Worm (Caenorhabditis elegans) whole organism, L4 larva: ENCODE measurements around the gene twk-36.

Source experiments
- F26F4.8 ChIP-seq: fragments of 200-800 bp; sonication (Bioruptor generic); conservative IDR thresholded peaks from 2 replicates; pipeline ENCODE4 v1.3.6; 2022; ENCODE audit warnings: missing genetic modification characterization, missing compliant biosample characterization
- F44E2.7 ChIP-seq: fragments of 200-800 bp; sonication (Bioruptor generic); IDR thresholded peaks from 2 replicates; pipeline ENCODE4 v2.1.2; 2022; ENCODE audit warnings: missing genetic modification characterization, missing compliant biosample characterization
- T26A8.4 ChIP-seq: fragments of 200-800 bp; sonication (Bioruptor generic); IDR thresholded peaks from 2 replicates; pipeline ENCODE4 v1.3.6; 2022; ENCODE audit warnings: missing genetic modification characterization, missing compliant biosample characterization
- Y105C5A.15 ChIP-seq: fragments of 200-800 bp; sonication (Bioruptor generic); IDR thresholded peaks from 2 replicates; pipeline ENCODE4 v1.3.6; 2022; ENCODE audit warnings: missing genetic modification characterization, missing compliant biosample characterization
- ZK337.2 ChIP-seq: fragments of 200-800 bp; sonication (Bioruptor generic); IDR thresholded peaks from 2 replicates; pipeline ENCODE4 v1.3.6; 2022; ENCODE audit warnings: missing genetic modification reagents, missing genetic modification characterization, missing compliant biosample characterization
- ZK546.5 ChIP-seq, 2 experiments: sonication (generic microtip); optimal IDR thresholded peaks; 2 replicates each; lab custom pipeline; 2017; ENCODE audit warnings: missing biosample characterization in 2 of 2, missing genetic modification characterization in 2 of 2
- aha-1 ChIP-seq: fragments of 150-350 bp; peaks from one replicate; lab custom pipeline; 2014; ENCODE audit warnings: missing biosample characterization, missing genetic modification characterization
- arid-1 ChIP-seq: fragments of 200-800 bp; sonication (Bioruptor generic); conservative IDR thresholded peaks from 2 replicates; pipeline ENCODE4 v1.3.6; 2022; ENCODE audit warnings: missing genetic modification reagents, missing genetic modification characterization, missing compliant biosample characterization
- ceh-32 ChIP-seq: sonication (generic microtip); optimal IDR thresholded peaks from 2 replicates; lab custom pipeline; 2016; ENCODE audit warnings: mild to moderate bottlenecking, missing genetic modification characterization, missing compliant biosample characterization; ENCODE audit not compliant: poor library complexity
- ces-1 ChIP-seq: fragments of 150-350 bp; sonication (generic microtip); optimal IDR thresholded peaks from 4 replicates; lab custom pipeline; 2014; ENCODE audit warnings: missing biosample characterization, missing genetic modification reagents, missing genetic modification characterization
- cey-2 ChIP-seq: sonication (generic microtip); optimal IDR thresholded peaks from 3 replicates; lab custom pipeline; 2017; ENCODE audit warnings: missing genetic modification characterization, mild to moderate bottlenecking, missing compliant biosample characterization, antibody characterized with exemption, borderline replicate concordance; ENCODE audit not compliant: insufficient read depth
- ctbp-1 ChIP-seq: fragments of 200-800 bp; sonication (Bioruptor generic); IDR thresholded peaks from 2 replicates; pipeline ENCODE4 v1.3.6; 2022; ENCODE audit warnings: missing genetic modification reagents, missing genetic modification characterization, missing compliant biosample characterization
- daf-16 ChIP-seq, 3 experiments: sonication (generic microtip); optimal IDR thresholded peaks; 2 replicates each; lab custom pipeline; 2016 to 2017; ENCODE audit warnings: missing genetic modification characterization in 3 of 3, missing genetic modification reagents in 3 of 3, mild to moderate bottlenecking in 2 of 3, missing compliant biosample characterization in 2 of 3, missing biosample characterization in 1 of 3, moderate library complexity in 1 of 3
- dmd-6 ChIP-seq: fragments of 200-800 bp; sonication (Bioruptor generic); IDR thresholded peaks from 2 replicates; pipeline ENCODE4 v1.3.6; 2022; ENCODE audit warnings: missing genetic modification reagents, missing genetic modification characterization, missing compliant biosample characterization
- egl-27 ChIP-seq: sonication (generic microtip); optimal IDR thresholded peaks from 3 replicates; lab custom pipeline; 2017; ENCODE audit warnings: missing biosample characterization, missing genetic modification reagents, missing genetic modification characterization
- fkh-10 ChIP-seq: fragments of 150-350 bp; optimal IDR thresholded peaks from 2 replicates; lab custom pipeline; 2014; ENCODE audit warnings: missing biosample characterization, missing genetic modification reagents, missing genetic modification characterization
- fos-1 ChIP-seq: fragments of 150-350 bp; optimal IDR thresholded peaks from 2 replicates; lab custom pipeline; 2014; ENCODE audit warnings: missing biosample characterization, missing genetic modification characterization
- hlh-11 ChIP-seq: fragments of 200-800 bp; sonication (Bioruptor generic); optimal IDR thresholded peaks from 2 replicates; lab custom pipeline; 2018; ENCODE audit warnings: mild to moderate bottlenecking, missing genetic modification characterization, missing compliant biosample characterization
- lim-7 ChIP-seq: fragments of 200-800 bp; sonication (Bioruptor generic); IDR thresholded peaks from 2 replicates; pipeline ENCODE4 v1.3.6; 2022; ENCODE audit warnings: missing genetic modification characterization, missing compliant biosample characterization
- lin-1 ChIP-seq: fragments of 200-800 bp; sonication (Bioruptor generic); IDR thresholded peaks from 2 replicates; pipeline ENCODE4 v1.3.6; 2022; ENCODE audit warnings: missing genetic modification reagents, missing genetic modification characterization, missing compliant biosample characterization
- lin-13 ChIP-seq: fragments of 150-350 bp; optimal IDR thresholded peaks from 2 replicates; lab custom pipeline; 2014; ENCODE audit warnings: missing biosample characterization, missing genetic modification reagents, missing genetic modification characterization
- mdl-1 ChIP-seq, 2 experiments: fragments of 150-350 bp in 1 of 2; sonication (generic microtip) in 1 of 2; optimal IDR thresholded peaks; 2 replicates each; lab custom pipeline; 2014 to 2017; ENCODE audit warnings: missing biosample characterization in 2 of 2, missing genetic modification characterization in 2 of 2
- mep-1 ChIP-seq: fragments of 150-350 bp; sonication (generic microtip); optimal IDR thresholded peaks from 3 replicates; lab custom pipeline; 2014; ENCODE audit warnings: missing biosample characterization, missing genetic modification characterization
- mes-2 ChIP-seq: sonication (generic microtip); optimal IDR thresholded peaks from 2 replicates; lab custom pipeline; 2016; ENCODE audit warnings: missing genotype, mild to moderate bottlenecking, missing genetic modification characterization, missing compliant biosample characterization; ENCODE audit not compliant: poor library complexity, severe bottlenecking
- mxl-2 ChIP-seq: fragments of 200-800 bp; sonication (Bioruptor generic); conservative IDR thresholded peaks from 2 replicates; pipeline ENCODE4 v1.3.6; 2022; ENCODE audit warnings: missing genetic modification reagents, missing genetic modification characterization, missing compliant biosample characterization
- nhr-25 ChIP-seq: sonication (generic microtip); optimal IDR thresholded peaks from 2 replicates; lab custom pipeline; 2017; ENCODE audit warnings: missing genetic modification characterization, mild to moderate bottlenecking, missing compliant biosample characterization, antibody characterized with exemption, moderate library complexity, borderline replicate concordance; ENCODE audit not compliant: insufficient read depth
- nhr-28 ChIP-seq: fragments of 150-350 bp; optimal IDR thresholded peaks from 2 replicates; lab custom pipeline; 2014; ENCODE audit warnings: missing biosample characterization, missing genetic modification characterization
- nhr-48 ChIP-seq: sonication (generic microtip); optimal IDR thresholded peaks from 2 replicates; lab custom pipeline; 2016; ENCODE audit warnings: mild to moderate bottlenecking, missing genetic modification characterization, missing compliant biosample characterization
- nhr-76 ChIP-seq: fragments of 150-350 bp; optimal IDR thresholded peaks from 2 replicates; lab custom pipeline; 2014; ENCODE audit warnings: missing biosample characterization, missing genetic modification characterization
- nhr-77 ChIP-seq: fragments of 150-350 bp; optimal IDR thresholded peaks from 2 replicates; lab custom pipeline; 2014; ENCODE audit warnings: missing biosample characterization, missing genetic modification characterization
- php-3 ChIP-seq: fragments of 200-800 bp; sonication (Bioruptor generic); IDR thresholded peaks from 2 replicates; pipeline ENCODE4 v1.3.6; 2022; ENCODE audit warnings: missing genetic modification reagents, missing genetic modification characterization, missing compliant biosample characterization
- pqm-1 ChIP-seq: sonication (generic microtip); optimal IDR thresholded peaks from 2 replicates; lab custom pipeline; 2017; ENCODE audit warnings: missing biosample characterization, missing genetic modification characterization
- rbr-2 ChIP-seq: sonication (generic microtip); optimal IDR thresholded peaks from 2 replicates; lab custom pipeline; 2016; ENCODE audit warnings: missing genotype, missing genetic modification characterization, missing compliant biosample characterization
- saeg-2 ChIP-seq: fragments of 200-800 bp; sonication (Bioruptor generic); IDR thresholded peaks from 2 replicates; pipeline ENCODE4 v1.3.6; 2022; ENCODE audit warnings: missing genetic modification reagents, missing genetic modification characterization, missing compliant biosample characterization
- sdz-12 ChIP-seq: fragments of 200-800 bp; sonication (Bioruptor generic); optimal IDR thresholded peaks from 2 replicates; lab custom pipeline; 2018; ENCODE audit warnings: mild to moderate bottlenecking, missing genetic modification characterization, missing compliant biosample characterization
- set-16 ChIP-seq: fragments of 200-800 bp; sonication (Bioruptor generic); IDR thresholded peaks from 2 replicates; pipeline ENCODE4 v1.3.6; 2022; ENCODE audit warnings: missing genetic modification reagents, missing genetic modification characterization, missing compliant biosample characterization
- spr-1 ChIP-seq: sonication (generic microtip); optimal IDR thresholded peaks from 2 replicates; lab custom pipeline; 2016; ENCODE audit warnings: mild to moderate bottlenecking, missing genetic modification characterization, missing compliant biosample characterization
- spr-3 ChIP-seq: fragments of 200-800 bp; sonication (Bioruptor generic); optimal IDR thresholded peaks from 2 replicates; lab custom pipeline; 2018; ENCODE audit warnings: mild to moderate bottlenecking, missing genetic modification characterization, missing compliant biosample characterization
- tra-1 ChIP-seq: fragments of 200-800 bp; sonication (Bioruptor generic); IDR thresholded peaks from 2 replicates; pipeline ENCODE4 v1.3.6; 2022; ENCODE audit warnings: missing genetic modification reagents, missing genetic modification characterization, missing compliant biosample characterization
- unc-62 ChIP-seq, 3 experiments: fragments of 150-350 bp in 1 of 3; sonication (generic microtip); optimal IDR thresholded peaks in 2 of 3; peaks in 1 of 3; 1 replicate in 1 of 3; 2 replicates in 2 of 3; lab custom pipeline; 2014 to 2017; ENCODE audit warnings: missing biosample characterization in 3 of 3, missing genetic modification characterization in 3 of 3, missing genetic modification reagents in 3 of 3, missing genotype in 1 of 3
- ztf-11 ChIP-seq: fragments of 150-350 bp; optimal IDR thresholded peaks from 2 replicates; lab custom pipeline; 2014; ENCODE audit warnings: missing biosample characterization, missing genetic modification characterization

Gene twk-36

ce11 chrV:17714330-17714729 is 32.5 kb downstream of the twk-36 start, which contains the start of gene twk-33:
Gene twk-33 (minus strand): TSS chrV:17714377.
- peak; percentile 68; the same call in 1 of the 2 replicates for TF ChIP-seq tra-1 (GFP tag; lab: Robert Waterston, UW)
- no peak for TF ChIP-seq daf-16 (GFP tag; optimal IDR thresholded peaks at IDR 0.05; lab: Kevin White, UChicago)
- peak; percentile 63 for TF ChIP-seq daf-16 (tag; optimal IDR thresholded peaks at IDR 0.05; lab: Kevin White, UChicago)
- TF ChIP-seq lin-1 (GFP tag; lab: Robert Waterston, UW) = peak; percentile 33; the same call in 1 of the 2 replicates
- no peak for TF ChIP-seq spr-3 (GFP tag; lab: Kevin White, UChicago)
- peak; percentile 83 for TF ChIP-seq dmd-6 (GFP tag; lab: Robert Waterston, UW)
- TF ChIP-seq hlh-11 = peak; percentile 62
- TF ChIP-seq ZK546.5 (tag; optimal IDR thresholded peaks at IDR 0.05; lab: Kevin White, UChicago) = no peak
- TF ChIP-seq nhr-77 (tag; lab: Kevin White, UChicago) = peak; percentile 44
- peak; percentile 91 for TF ChIP-seq nhr-28 (tag; lab: Kevin White, UChicago)
- peak; percentile 14 for TF ChIP-seq cey-2 (tag; lab: Kevin White, UChicago)
- TF ChIP-seq ceh-32 (tag; lab: Kevin White, UChicago) = no peak
- TF ChIP-seq php-3 (GFP tag; lab: Robert Waterston, UW) = peak; percentile 61; the same call in 1 of the 2 replicates
- TF ChIP-seq pqm-1 = peak; percentile 99

ce11 chrV:17712349-17712748 is 34.5 kb downstream of the twk-36 start:
- TF ChIP-seq mes-2 (tag; lab: Kevin White, UChicago) = no peak
- TF ChIP-seq aha-1 (tag; lab: Kevin White, UChicago) = peak; percentile 58
- TF ChIP-seq set-16 (GFP tag; lab: Robert Waterston, UW) = peak; percentile 60

ce11 chrV:17707022-17707421 is 39.8 kb downstream of the twk-36 start, which contains the start of gene srh-31:
Gene srh-31 (plus strand): TSS chrV:17707322.
- no peak for TF ChIP-seq lim-7 (GFP tag; lab: Robert Waterston, UW)
- no peak for TF ChIP-seq saeg-2 (GFP tag; lab: Robert Waterston, UW)
- no peak for TF ChIP-seq mep-1 (tag; lab: Kevin White, UChicago)
- TF ChIP-seq nhr-76 (tag; lab: Kevin White, UChicago) = no peak
- no peak for TF ChIP-seq lin-13 (GFP tag; lab: Kevin White, UChicago)
- TF ChIP-seq spr-3 (GFP tag; lab: Kevin White, UChicago) = no peak
- TF ChIP-seq pqm-1 = no peak
- TF ChIP-seq ztf-11 (tag; lab: Kevin White, UChicago) = no peak
- TF ChIP-seq, all 104 proteins: peak for 0

- TF ChIP-seq ces-1 (GFP tag; lab: Kevin White, UChicago) (no peak), fos-1 (tag; lab: Kevin White, UChicago) (no peak), ZK337.2 (GFP tag; lab: Robert Waterston, UW) (no peak), pqm-1 (no peak), spr-1 (tag; lab: Kevin White, UChicago) (no peak), unc-62 (GFP tag; optimal IDR thresholded peaks at IDR 0.05 in 1 of 2; lab: Kevin White, UChicago) (peak in 1 of 2 experiments; percentile 94), unc-62 (tag; optimal IDR thresholded peaks at IDR 0.05; lab: Kevin White, UChicago) (no peak), aha-1 (tag; lab: Kevin White, UChicago) (peak; percentile 92), Y105C5A.15 (no peak), mes-2 (tag; lab: Kevin White, UChicago) (no peak), fkh-10 (GFP tag; lab: Kevin White, UChicago) (no peak)
Measured at ce11 chrV:17706217-17706806, 40.5 kb downstream of the twk-36 start.

ce11 chrV:17705814-17706213 is 41.0 kb downstream of the twk-36 start, which contains the start of gene W06D12.6:
Gene W06D12.6 (plus strand): TSS chrV:17706114.
- no peak for TF ChIP-seq egl-27 (tag; lab: Kevin White, UChicago)
- TF ChIP-seq spr-1 (tag; lab: Kevin White, UChicago) = no peak
- no peak for TF ChIP-seq nhr-25 (tag; lab: Kevin White, UChicago)
- no peak for TF ChIP-seq ZK546.5 (tag; optimal IDR thresholded peaks at IDR 0.05; lab: Kevin White, UChicago)
- TF ChIP-seq sdz-12 (GFP tag; lab: Kevin White, UChicago) = no peak
- no peak for TF ChIP-seq mdl-1 (tag; optimal IDR thresholded peaks at IDR 0.05; lab: Kevin White, UChicago)
- no peak for TF ChIP-seq rbr-2
- TF ChIP-seq F44E2.7 (GFP tag; lab: Robert Waterston, UW) = no peak
- TF ChIP-seq nhr-48 (tag; lab: Kevin White, UChicago) = no peak
- no peak for TF ChIP-seq arid-1 (GFP tag; lab: Robert Waterston, UW)
- no peak for TF ChIP-seq F26F4.8
- TF ChIP-seq mxl-2 (GFP tag; lab: Robert Waterston, UW) = no peak
- no peak for TF ChIP-seq ctbp-1 (GFP tag; lab: Robert Waterston, UW)
- TF ChIP-seq T26A8.4 (GFP tag; lab: Robert Waterston, UW) = no peak
